Worm (Caenorhabditis elegans) whole organism, L2 larva: Measurements from ENCODE around the gene aldo-2.

Source experiments
- C34F6.9 ChIP-seq: fragments of 150-350 bp; optimal IDR thresholded peaks from 2 replicates; lab custom pipeline; 2014; ENCODE audit warnings: missing biosample characterization, missing genetic modification characterization
- F13H6.1 ChIP-seq: sonication (generic microtip); optimal IDR thresholded peaks from 2 replicates; lab custom pipeline; 2016; ENCODE audit warnings: missing genetic modification characterization, missing compliant biosample characterization
- Y55F3AM.14 ChIP-seq: fragments of 200-800 bp; sonication (Bioruptor generic); optimal IDR thresholded peaks from 2 replicates; lab custom pipeline; 2018; ENCODE audit warnings: mild to moderate bottlenecking, missing genetic modification characterization, missing compliant biosample characterization
- alr-1 ChIP-seq: fragments of 150-350 bp; optimal IDR thresholded peaks from 2 replicates; lab custom pipeline; 2014; ENCODE audit warnings: missing biosample characterization, missing genetic modification characterization
- ama-1 ChIP-seq: fragments of 150-350 bp; optimal IDR thresholded peaks from 2 replicates; lab custom pipeline; 2018; ENCODE audit warnings: inconsistent platforms
- ceh-16 ChIP-seq: fragments of 150-350 bp; optimal IDR thresholded peaks from 2 replicates; lab custom pipeline; 2014; ENCODE audit warnings: missing biosample characterization, missing genetic modification characterization
- elt-1 ChIP-seq: fragments of 150-350 bp; optimal IDR thresholded peaks from 2 replicates; lab custom pipeline; 2014; ENCODE audit warnings: missing biosample characterization, missing genetic modification characterization
- fos-1 ChIP-seq: fragments of 150-350 bp; optimal IDR thresholded peaks from 2 replicates; lab custom pipeline; 2014; ENCODE audit warnings: missing biosample characterization, missing genetic modification characterization
- lin-11 ChIP-seq: fragments of 150-350 bp; sonication (generic microtip); optimal IDR thresholded peaks from 2 replicates; lab custom pipeline; 2014; ENCODE audit warnings: missing biosample characterization, missing genetic modification characterization, inconsistent platforms, mixed read lengths
- lin-39 ChIP-seq: fragments of 150-350 bp; optimal IDR thresholded peaks from 2 replicates; lab custom pipeline; 2014; ENCODE audit warnings: missing biosample characterization, missing genetic modification reagents, missing genetic modification characterization
- lsy-2 ChIP-seq, 2 experiments: fragments of 150-350 bp in 1 of 2; sonication (generic microtip) in 1 of 2; optimal IDR thresholded peaks; 2 replicates each; lab custom pipeline; 2014 to 2017; ENCODE audit warnings: missing biosample characterization in 2 of 2, missing genetic modification characterization in 2 of 2
- nhr-10 ChIP-seq: sonication (generic microtip); optimal IDR thresholded peaks from 2 replicates; lab custom pipeline; 2017; ENCODE audit warnings: missing biosample characterization, missing genetic modification characterization
- nhr-11 ChIP-seq: fragments of 150-350 bp; optimal IDR thresholded peaks from 2 replicates; lab custom pipeline; 2014; ENCODE audit warnings: missing biosample characterization, missing genetic modification characterization
- nhr-129 ChIP-seq: fragments of 150-350 bp; optimal IDR thresholded peaks from 2 replicates; lab custom pipeline; 2014; ENCODE audit warnings: missing biosample characterization, missing genetic modification characterization
- nhr-21 ChIP-seq: fragments of 150-350 bp; optimal IDR thresholded peaks from 2 replicates; lab custom pipeline; 2014; ENCODE audit warnings: missing biosample characterization, missing genetic modification characterization
- nhr-25 ChIP-seq: fragments of 150-350 bp; sonication (generic microtip); optimal IDR thresholded peaks from 3 replicates; lab custom pipeline; 2014; ENCODE audit warnings: missing biosample characterization, missing genetic modification characterization
- sma-9 ChIP-seq, 2 experiments: fragments of 150-350 bp in 1 of 2; sonication (generic microtip) in 1 of 2; optimal IDR thresholded peaks; 2 replicates each; lab custom pipeline; 2014 to 2016; ENCODE audit warnings: missing genetic modification characterization in 2 of 2, mild to moderate bottlenecking in 1 of 2, missing biosample characterization in 1 of 2, missing compliant biosample characterization in 1 of 2, missing genetic modification reagents in 1 of 2, moderate library complexity in 1 of 2
- unc-39 ChIP-seq: fragments of 150-350 bp; optimal IDR thresholded peaks from 2 replicates; lab custom pipeline; 2014; ENCODE audit warnings: missing biosample characterization, missing genetic modification characterization
- unc-55 ChIP-seq: fragments of 150-350 bp; sonication (generic microtip); optimal IDR thresholded peaks from 3 replicates; lab custom pipeline; 2014; ENCODE audit warnings: missing biosample characterization, missing genetic modification reagents, missing genetic modification characterization
- unc-62 ChIP-seq: fragments of 150-350 bp; optimal IDR thresholded peaks from 2 replicates; lab custom pipeline; 2014; ENCODE audit warnings: missing biosample characterization, missing genetic modification reagents, missing genetic modification characterization
- zag-1 ChIP-seq: fragments of 150-350 bp; optimal IDR thresholded peaks from 2 replicates; lab custom pipeline; 2014; ENCODE audit warnings: missing biosample characterization, missing genetic modification characterization
- ztf-11 ChIP-seq: sonication (generic microtip); optimal IDR thresholded peaks from 2 replicates; lab custom pipeline; 2017; ENCODE audit warnings: missing biosample characterization, missing genetic modification characterization
- ztf-4 ChIP-seq: fragments of 150-350 bp; optimal IDR thresholded peaks from 2 replicates; lab custom pipeline; 2014; ENCODE audit warnings: missing biosample characterization, missing genetic modification characterization

The aldo-2 gene

ce11 chrIII:5834663-5835062 is 41.8 kb downstream of the aldo-2 start:
- no peak for TF ChIP-seq nhr-25
- no peak for TF ChIP-seq C34F6.9

ce11 chrIII:5834053-5834452 is 42.4 kb downstream of the aldo-2 start, which contains the start of gene R12B2.6:
TSS of gene R12B2.6 (minus strand) at chrIII:5834153.
- TF ChIP-seq ztf-11 (tag; lab: Kevin White, UChicago) (no peak), unc-55 (GFP tag; lab: Kevin White, UChicago) (no peak)

- TF ChIP-seq fos-1 (tag; lab: Kevin White, UChicago) (no peak), lsy-2 (tag; optimal IDR thresholded peaks at IDR 0.05; lab: Kevin White, UChicago) (no peak), lin-11 (tag; lab: Kevin White, UChicago) (no peak), unc-39 (tag; lab: Kevin White, UChicago) (no peak), ztf-11 (tag; lab: Kevin White, UChicago) (no peak), ceh-16 (tag; lab: Kevin White, UChicago) (no peak), nhr-10 (tag; lab: Kevin White, UChicago) (no peak), lin-39 (tag; lab: Kevin White, UChicago) (no peak), ama-1 (no peak), ztf-4 (tag; lab: Kevin White, UChicago) (no peak), nhr-21 (tag; lab: Kevin White, UChicago) (no peak), alr-1 (tag; lab: Kevin White, UChicago) (no peak), nhr-11 (tag; lab: Kevin White, UChicago) (no peak), Y55F3AM.14 (GFP tag; lab: Kevin White, UChicago) (no peak), unc-62 (GFP tag; lab: Kevin White, UChicago) (no peak)
- TF ChIP-seq, all 48 proteins: peak for 0
Measured at ce11 chrIII:5833376-5833775, 43.0 kb downstream of the aldo-2 start, which contains the start of the genes R12B2.13 and mdt-15. TSS of gene R12B2.13 (minus strand) at chrIII:5833476. TSS of gene mdt-15 (minus strand) at chrIII:5833751.

ce11 chrIII:5832442-5832841 is 44.0 kb downstream of the aldo-2 start:
- TF ChIP-seq nhr-129 (tag; lab: Kevin White, UChicago): no peak

ce11 chrIII:5828065-5828464 is 48.4 kb downstream of the aldo-2 start:
- TF ChIP-seq sma-9 (GFP tag; optimal IDR thresholded peaks at IDR 0.05; lab: Kevin White, UChicago) (no peak), sma-9 (tag; optimal IDR thresholded peaks at IDR 0.05; lab: Kevin White, UChicago) (no peak), elt-1 (no peak)
- TF ChIP-seq, all 48 proteins: peak for 0

ce11 chrIII:5826895-5827437 is 49.5 kb downstream of the aldo-2 start:
- TF ChIP-seq F13H6.1 (tag; lab: Kevin White, UChicago): peak; percentile 48
- no peak for TF ChIP-seq ztf-11 (tag; lab: Kevin White, UChicago)
- TF ChIP-seq zag-1 (tag; lab: Kevin White, UChicago): peak; percentile 3
- peak; percentile 15 for TF ChIP-seq C34F6.9
